Worm (Caenorhabditis elegans) whole organism, midembryonic: Measurements from ENCODE around the gene fbxa-22.
A peak's percentile ranks its signal among the peaks of the same experiment; 100 is the strongest.

ENCODE experiments used
- cog-1 ChIP-seq: sonication (generic microtip); optimal IDR thresholded peaks from 2 replicates; lab custom pipeline; 2016; ENCODE audit warnings: missing genetic modification characterization, missing compliant biosample characterization
- flt-1 ChIP-seq: fragments of 200-800 bp; sonication (Bioruptor generic); IDR thresholded peaks from 2 replicates; pipeline ENCODE4 v1.3.6; 2022; ENCODE audit warnings: missing genetic modification characterization, missing compliant biosample characterization
- klf-2 ChIP-seq: fragments of 200-800 bp; sonication (Bioruptor generic); conservative IDR thresholded peaks from 2 replicates; pipeline ENCODE4 v1.3.6; 2022; ENCODE audit warnings: missing genetic modification reagents, missing genetic modification characterization, missing compliant biosample characterization
- tab-1 ChIP-seq: fragments of 200-800 bp; sonication (Bioruptor generic); IDR thresholded peaks from 2 replicates; pipeline ENCODE4 v1.3.6; 2022; ENCODE audit warnings: missing genetic modification characterization, missing compliant biosample characterization
- ztf-23 ChIP-seq: fragments of 200-800 bp; sonication (Bioruptor generic); IDR thresholded peaks from 2 replicates; pipeline ENCODE4 v1.3.6; 2022; ENCODE audit warnings: missing genetic modification reagents, missing genetic modification characterization, missing compliant biosample characterization

DNA sequence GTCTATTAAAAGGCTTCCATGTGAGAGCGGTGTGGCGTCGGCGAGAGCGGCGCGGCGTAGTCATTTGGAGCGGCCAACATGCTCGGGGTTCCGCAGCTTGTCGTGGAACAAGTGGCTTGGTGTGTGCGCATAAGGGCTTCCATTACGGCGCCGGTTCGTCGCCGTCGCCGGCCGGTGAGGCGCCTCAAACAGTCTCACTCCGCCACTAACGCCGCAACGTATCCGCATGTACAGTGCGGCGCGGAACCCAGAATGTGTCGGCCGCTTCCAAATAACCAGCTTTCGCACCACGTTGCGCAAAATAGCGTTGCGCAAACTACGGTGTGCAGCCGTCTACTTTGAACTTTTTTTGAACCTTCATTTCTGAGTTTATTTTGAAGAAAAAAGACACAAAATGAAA is 32.3 kb downstream of the fbxa-22 start:
- no peak for TF ChIP-seq ztf-23 (GFP tag; lab: Robert Waterston, UW)
- TF ChIP-seq tab-1 (GFP tag; lab: Robert Waterston, UW) = peak; percentile 61; the same call in 1 of the 2 replicates
- no peak for TF ChIP-seq cog-1 (tag; lab: Kevin White, UChicago)
- no peak for TF ChIP-seq flt-1 (GFP tag; lab: Robert Waterston, UW)
- TF ChIP-seq klf-2 = no peak
